Worm (Caenorhabditis elegans): Measurements from ENCODE around the gene cht-3.

DNA sequence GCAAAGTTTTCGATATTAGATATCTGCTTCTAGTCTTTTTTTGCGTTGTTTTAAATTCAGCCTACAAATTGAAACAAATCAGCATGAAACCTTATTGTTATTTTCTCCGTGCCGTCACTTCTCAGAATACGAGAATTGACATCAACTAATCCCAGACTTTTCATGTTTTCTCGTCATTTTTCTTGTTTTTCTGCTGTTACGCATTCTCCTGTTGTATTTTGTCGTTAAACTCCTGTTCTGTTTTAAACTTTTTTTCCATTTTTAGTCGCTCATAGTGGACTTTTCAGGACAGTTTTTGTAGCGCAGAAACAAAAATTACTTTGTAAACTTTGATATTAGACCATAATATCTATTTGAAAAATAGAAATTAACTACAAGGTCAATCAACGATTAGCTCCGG, 18.8 kb downstream of the cht-3 start:
- TF ChIP-seq flt-1 (GFP tag; IDR thresholded peaks at IDR 0.05) (no peak), cog-1 (tag; optimal IDR thresholded peaks at IDR 0.05) (no peak), med-1 (GFP tag; optimal IDR thresholded peaks at IDR 0.05; ENCODE audit: insufficient read depth) (no peak), T22C8.4 (GFP tag; IDR thresholded peaks at IDR 0.05) (no peak), tab-1 (GFP tag; IDR thresholded peaks at IDR 0.05) (no peak), ztf-23 (GFP tag; IDR thresholded peaks at IDR 0.05) (no peak)

Measured in whole organism, midembryonic.